Fruit fly (Drosophila melanogaster): ENCODE measurements around the gene jvl.

Gene jvl

dm6 chr3R:14714147-14714903, 27.1 kb upstream of the jvl start:
- peak; percentile 21 for TF ChIP-seq esn (GFP tag; optimal IDR thresholded peaks at IDR 0.05)
- no peak; the same call in 1 of the 2 replicates for TF ChIP-seq CG11294 (GFP tag; IDR thresholded peaks at IDR 0.05)
- TF ChIP-seq Lpt (GFP tag; optimal IDR thresholded peaks at IDR 0.05): peak; percentile 79
- peak; percentile 84 for TF ChIP-seq CG11762 (GFP tag; optimal IDR thresholded peaks at IDR 0.05; ENCODE audit: insufficient read depth)
- TF ChIP-seq Hr38 (GFP tag; optimal IDR thresholded peaks at IDR 0.05): no peak
- TF ChIP-seq Hr4 (GFP tag; optimal IDR thresholded peaks at IDR 0.05): peak; percentile 34
- TF ChIP-seq Ets21C (GFP tag; optimal IDR thresholded peaks at IDR 0.05): no peak
- peak; percentile 41 for TF ChIP-seq Eip78C (GFP tag)
- TF ChIP-seq Eip93F (GFP tag; optimal IDR thresholded peaks at IDR 0.05): no peak
- no peak for TF ChIP-seq fd85E (GFP tag; optimal IDR thresholded peaks at IDR 0.05)
- peak; percentile 48; the same call in 2 of the 3 replicates for TF ChIP-seq eg (GFP tag; IDR thresholded peaks at IDR 0.05)
- no peak for TF ChIP-seq Met (GFP tag; optimal IDR thresholded peaks at IDR 0.05)
- TF ChIP-seq dsx (GFP tag; optimal IDR thresholded peaks at IDR 0.05; ENCODE audit: poor library complexity, severe bottlenecking): peak; percentile 64
- TF ChIP-seq net (GFP tag; optimal IDR thresholded peaks at IDR 0.05): no peak
- TF ChIP-seq CG16779 (tag; optimal IDR thresholded peaks at IDR 0.05): peak; percentile 43
- peak; percentile 7 for TF ChIP-seq Blimp-1 (GFP tag; optimal IDR thresholded peaks at IDR 0.05)
- no peak for TF ChIP-seq CG8319 (GFP tag; optimal IDR thresholded peaks at IDR 0.05)
- no peak for TF ChIP-seq pdm3 (GFP tag; optimal IDR thresholded peaks at IDR 0.05)
- peak; percentile 90 for TF ChIP-seq CG10669 (GFP tag; optimal IDR thresholded peaks at IDR 0.05)
- no peak for TF ChIP-seq Sox102F (GFP tag; optimal IDR thresholded peaks at IDR 0.05)
- no peak for TF ChIP-seq Sox14 (GFP tag; optimal IDR thresholded peaks at IDR 0.05)
- peak; percentile 59 for TF ChIP-seq CG1621 (tag; optimal IDR thresholded peaks at IDR 0.05)
- no peak for TF ChIP-seq Hr39 (GFP tag; optimal IDR thresholded peaks at IDR 0.05)
- TF ChIP-seq CG3032 (tag; optimal IDR thresholded peaks at IDR 0.05): peak; percentile 77
- TF ChIP-seq topi (GFP tag; optimal IDR thresholded peaks at IDR 0.05): peak; percentile 40
- TF ChIP-seq CG4318 (GFP tag; optimal IDR thresholded peaks at IDR 0.05): peak; percentile 52
- peak; percentile 39 for TF ChIP-seq svp (GFP tag)
- peak; percentile 59 for TF ChIP-seq CG10631 (GFP tag; optimal IDR thresholded peaks at IDR 0.05)
- TF ChIP-seq CG6808 (GFP tag; optimal IDR thresholded peaks at IDR 0.05): peak; percentile 93
- TF ChIP-seq CG8119 (GFP tag; IDR thresholded peaks at IDR 0.05): peak; percentile 73
- peak; percentile 35 to 78 for TF ChIP-seq ss (GFP tag; optimal IDR thresholded peaks at IDR 0.05)
- TF ChIP-seq achi (GFP tag; optimal IDR thresholded peaks at IDR 0.05): peak; percentile 59
- peak; percentile 48 for TF ChIP-seq cyc (GFP tag; optimal IDR thresholded peaks at IDR 0.05)
- peak; percentile 89 for TF ChIP-seq CG3919 (GFP tag; optimal IDR thresholded peaks at IDR 0.05)
- peak; percentile 49 for TF ChIP-seq CG15336 (GFP tag; IDR thresholded peaks at IDR 0.05)
- no peak for TF ChIP-seq CG6854 (GFP tag; optimal IDR thresholded peaks at IDR 0.05)
- TF ChIP-seq CG7368 (GFP tag; optimal IDR thresholded peaks at IDR 0.05): peak; percentile 20
- peak; percentile 19 for TF ChIP-seq CG6792 (GFP tag; optimal IDR thresholded peaks at IDR 0.05)
- TF ChIP-seq CG9139 (GFP tag; optimal IDR thresholded peaks at IDR 0.05): peak; percentile 79
- TF ChIP-seq fd59A (GFP tag; optimal IDR thresholded peaks at IDR 0.05): no peak
- TF ChIP-seq Gug (GFP tag; IDR thresholded peaks at IDR 0.05): peak; percentile 34; the same call in 1 of the 2 replicates
- TF ChIP-seq acj6 (GFP tag; optimal IDR thresholded peaks at IDR 0.05): peak; percentile 5
- TF ChIP-seq CG32006 (GFP tag; optimal IDR thresholded peaks at IDR 0.05): peak; percentile 77
- TF ChIP-seq lz (GFP tag; optimal IDR thresholded peaks at IDR 0.05): no peak
- TF ChIP-seq dac (GFP tag; optimal IDR thresholded peaks at IDR 0.05): no peak
- TF ChIP-seq CG11902 (GFP tag; optimal IDR thresholded peaks at IDR 0.05): peak; percentile 49
- TF ChIP-seq CG6163 (GFP tag; IDR thresholded peaks at IDR 0.05): peak; percentile 82
- TF ChIP-seq spab (GFP tag; optimal IDR thresholded peaks at IDR 0.05): peak; percentile 89
- peak; percentile 42 for TF ChIP-seq OdsH (GFP tag; optimal IDR thresholded peaks at IDR 0.05)
- TF ChIP-seq Ets96B (tag; optimal IDR thresholded peaks at IDR 0.05): peak; percentile 80
- TF ChIP-seq fkh (GFP tag; optimal IDR thresholded peaks at IDR 0.05): peak; percentile 94

All from whole organism, prepupa.